Fruit fly (Drosophila melanogaster): ENCODE data around the gene CG13625.

Gene CG13625

dm6 chr3R:24626003-24626486 is 41.1 kb upstream of the CG13625 start (continued):
- TF ChIP-seq Spps (tag; optimal IDR thresholded peaks at IDR 0.05) (no peak), ERR (GFP tag; optimal IDR thresholded peaks at IDR 0.05) (no peak), B-H1 (GFP tag; IDR thresholded peaks at IDR 0.05) (no peak), CG1529 (GFP tag; optimal IDR thresholded peaks at IDR 0.05) (no peak), CG13287 (GFP tag; IDR thresholded peaks at IDR 0.05; ENCODE audit: partially characterized antibody) (no peak), pnt (GFP tag; optimal IDR thresholded peaks at IDR 0.05) (no peak), CG10209 (GFP tag; optimal IDR thresholded peaks at IDR 0.05) (peak; percentile 18), CG15601 (tag; optimal IDR thresholded peaks at IDR 0.05) (no peak), jumu (GFP tag; optimal IDR thresholded peaks at IDR 0.05) (no peak), Neu2 (GFP tag; optimal IDR thresholded peaks at IDR 0.05; ENCODE audit: borderline replicate concordance) (no peak), C15 (GFP tag; IDR thresholded peaks at IDR 0.05) (no peak), CG18599 (GFP tag; optimal IDR thresholded peaks at IDR 0.05) (no peak), Sry-δ (GFP tag; optimal IDR thresholded peaks at IDR 0.05) (no peak), CG10959 (GFP tag; IDR thresholded peaks at IDR 0.05) (no peak), CG1233 (GFP tag; optimal IDR thresholded peaks at IDR 0.05) (no peak), CG6254 (GFP tag; optimal IDR thresholded peaks at IDR 0.05) (no peak), HHEX (GFP tag; optimal IDR thresholded peaks at IDR 0.05) (peak; percentile 50), CG10565 (GFP tag; optimal IDR thresholded peaks at IDR 0.05) (no peak), NC2α (GFP tag; optimal IDR thresholded peaks at IDR 0.05) (no peak), phol (tag; optimal IDR thresholded peaks at IDR 0.05) (peak; percentile 29), Six4 (GFP tag; optimal IDR thresholded peaks at IDR 0.05) (peak; percentile 6), Ets97D (GFP tag; optimal IDR thresholded peaks at IDR 0.05) (no peak), lola (GFP tag; optimal IDR thresholded peaks at IDR 0.05) (no peak), Vsx1 (GFP tag; optimal IDR thresholded peaks at IDR 0.05) (no peak), fd3F (GFP tag; optimal IDR thresholded peaks at IDR 0.05) (peak; percentile 37), CG7372 (GFP tag; IDR thresholded peaks at IDR 0.05) (no peak), CG8290 (GFP tag; optimal IDR thresholded peaks at IDR 0.05) (no peak), CG8290 (tag; optimal IDR thresholded peaks at IDR 0.05) (peak in 1 of 2 experiments; percentile 14), luna (GFP tag; optimal IDR thresholded peaks at IDR 0.05) (no peak), CG12942 (GFP tag; optimal IDR thresholded peaks at IDR 0.05) (no peak), crc (GFP tag; optimal IDR thresholded peaks at IDR 0.05) (no peak), CG34224 (GFP tag; IDR thresholded peaks at IDR 0.05; ENCODE audit: partially characterized antibody) (no peak), CHES-1-like (GFP tag; optimal IDR thresholded peaks at IDR 0.05) (peak; percentile 9), lbe (GFP tag; optimal IDR thresholded peaks at IDR 0.05) (no peak), CG8089 (GFP tag; optimal IDR thresholded peaks at IDR 0.05) (peak; percentile 14), Rfx (GFP tag; IDR thresholded peaks at IDR 0.05) (peak; percentile 17; the same call in 1 of the 2 replicates), CG11085 (GFP tag; IDR thresholded peaks at IDR 0.05) (no peak), CG17328 (GFP tag; IDR thresholded peaks at IDR 0.05) (no peak), CG34422 (GFP tag; IDR thresholded peaks at IDR 0.05) (no peak), CG14441 (GFP tag; IDR thresholded peaks at IDR 0.05) (peak; percentile 59), fd64A (GFP tag; optimal IDR thresholded peaks at IDR 0.05) (no peak), CG9817 (tag; optimal IDR thresholded peaks at IDR 0.05) (no peak), Bdp1 (GFP tag; optimal IDR thresholded peaks at IDR 0.05) (peak; percentile 3), pzg (GFP tag; optimal IDR thresholded peaks at IDR 0.05) (no peak), CG13296 (GFP tag; optimal IDR thresholded peaks at IDR 0.05) (no peak), CG1647 (GFP tag; optimal IDR thresholded peaks at IDR 0.05) (peak; percentile 3), bigmax (GFP tag; optimal IDR thresholded peaks at IDR 0.05) (no peak), CG42726 (GFP tag; IDR thresholded peaks at IDR 0.05; ENCODE audit: partially characterized antibody) (no peak), gcm2 (GFP tag; optimal IDR thresholded peaks at IDR 0.05) (no peak), cg (GFP tag; optimal IDR thresholded peaks at IDR 0.05) (peak; percentile 53), nerfin-1 (tag; optimal IDR thresholded peaks at IDR 0.05) (peak; percentile 19)

Measured in whole organism, embryonic.